Worm (Caenorhabditis elegans) whole organism, early embryonic: ENCODE data around the gene igcm-2.

Source experiments
- B0310.2 ChIP-seq: sonication (generic microtip); optimal IDR thresholded peaks from 2 replicates; lab custom pipeline; 2016; ENCODE audit warnings: mild to moderate bottlenecking, missing genetic modification characterization, missing compliant biosample characterization
- F13C5.2 ChIP-seq: sonication (generic microtip); optimal IDR thresholded peaks from 2 replicates; lab custom pipeline; 2017; ENCODE audit warnings: mild to moderate bottlenecking, missing genetic modification characterization, inconsistent platforms, missing compliant biosample characterization
- aly-1 ChIP-seq: sonication (generic microtip); optimal IDR thresholded peaks from 2 replicates; lab custom pipeline; 2016; ENCODE audit warnings: missing genetic modification characterization, missing compliant biosample characterization
- ama-1 ChIP-seq: fragments of 150-350 bp; optimal IDR thresholded peaks from 2 replicates; lab custom pipeline; 2014
- ceh-13 ChIP-seq: fragments of 200-800 bp; sonication (Bioruptor generic); optimal IDR thresholded peaks from 2 replicates; lab custom pipeline; 2018; ENCODE audit warnings: mild to moderate bottlenecking, missing genetic modification characterization, missing compliant biosample characterization
- ceh-36 ChIP-seq: sonication (generic microtip); optimal IDR thresholded peaks from 2 replicates; lab custom pipeline; 2016; ENCODE audit warnings: missing genetic modification characterization, inconsistent platforms, missing compliant biosample characterization
- ets-7 ChIP-seq: sonication (generic microtip); optimal IDR thresholded peaks from 2 replicates; lab custom pipeline; 2016; ENCODE audit warnings: missing genotype, missing genetic modification characterization, missing compliant biosample characterization
- flt-1 ChIP-seq: fragments of 200-800 bp; sonication (Bioruptor generic); IDR thresholded peaks from 2 replicates; pipeline ENCODE4 v1.3.6; 2022; ENCODE audit warnings: missing genetic modification characterization, missing compliant biosample characterization
- hmbx-1 ChIP-seq: sonication (generic microtip); optimal IDR thresholded peaks from 2 replicates; lab custom pipeline; 2016; ENCODE audit warnings: mild to moderate bottlenecking, missing genetic modification characterization, missing compliant biosample characterization
- hmg-4 ChIP-seq: fragments of 200-800 bp; sonication (Bioruptor generic); optimal IDR thresholded peaks from 2 replicates; lab custom pipeline; 2018; ENCODE audit warnings: mild to moderate bottlenecking, missing genetic modification characterization, missing compliant biosample characterization
- hnd-1 ChIP-seq: sonication (generic microtip); optimal IDR thresholded peaks from 2 replicates; lab custom pipeline; 2016; ENCODE audit warnings: missing genetic modification characterization, missing compliant biosample characterization
- pes-1 ChIP-seq: fragments of 200-800 bp; sonication (Bioruptor generic); IDR thresholded peaks from 2 replicates; pipeline ENCODE4 v1.3.6; 2022; ENCODE audit warnings: missing genetic modification reagents, missing genetic modification characterization, missing compliant biosample characterization
- scrt-1 ChIP-seq: fragments of 200-800 bp; sonication (Bioruptor generic); IDR thresholded peaks from 2 replicates; pipeline ENCODE4 v1.3.6; 2022; ENCODE audit warnings: missing genetic modification characterization, missing compliant biosample characterization
- sea-1 ChIP-seq: fragments of 200-800 bp; sonication (Bioruptor generic); conservative IDR thresholded peaks from 2 replicates; pipeline ENCODE4 v1.3.6; 2022; ENCODE audit warnings: missing genetic modification characterization, missing compliant biosample characterization
- tbx-11 ChIP-seq: fragments of 200-800 bp; sonication (Bioruptor generic); IDR thresholded peaks from 2 replicates; pipeline ENCODE4 v1.3.6; 2022; ENCODE audit warnings: missing genetic modification characterization, missing compliant biosample characterization
- tbx-37 ChIP-seq: fragments of 200-800 bp; sonication (Bioruptor generic); conservative IDR thresholded peaks from 2 replicates; pipeline ENCODE4 v1.3.6; 2022; ENCODE audit warnings: missing genetic modification reagents, missing genetic modification characterization, missing compliant biosample characterization
- tra-4 ChIP-seq: sonication (generic microtip); optimal IDR thresholded peaks from 2 replicates; lab custom pipeline; 2017; ENCODE audit warnings: missing genetic modification characterization, missing compliant biosample characterization

The igcm-2 gene

ce11 chrX:6391491-6391890 lies at the start of gene igcm-2:
Gene igcm-2, minus strand, starts transcription at chrX:6391591.
- TF ChIP-seq pes-1 = no peak
- no peak for TF ChIP-seq ceh-36 (tag; lab: Kevin White, UChicago)
- no peak for TF ChIP-seq tbx-37 (GFP tag; lab: Robert Waterston, UW)
- TF ChIP-seq B0310.2 (tag; lab: Kevin White, UChicago) = no peak
- no peak for TF ChIP-seq tbx-11 (GFP tag; lab: Robert Waterston, UW)
- no peak for TF ChIP-seq hmbx-1 (tag; lab: Kevin White, UChicago)
- no peak for TF ChIP-seq hmg-4
- no peak for TF ChIP-seq aly-1 (tag; lab: Kevin White, UChicago)
- no peak for TF ChIP-seq tra-4 (tag; lab: Kevin White, UChicago)
- TF ChIP-seq sea-1 (GFP tag; lab: Robert Waterston, UW) = no peak
- TF ChIP-seq flt-1 = no peak

ce11 chrX:6440464-6440863 lies 49.1 kb upstream of the igcm-2 start, which contains the start of gene K10C2.14:
Gene K10C2.14, minus strand, starts transcription at chrX:6440564.
- no peak for TF ChIP-seq ceh-36 (tag; lab: Kevin White, UChicago)
- TF ChIP-seq pes-1 = no peak
- TF ChIP-seq tbx-11 (GFP tag; lab: Robert Waterston, UW) = no peak
- no peak for TF ChIP-seq ama-1
- TF ChIP-seq scrt-1 = no peak
- no peak for TF ChIP-seq tbx-37 (GFP tag; lab: Robert Waterston, UW)
- no peak for TF ChIP-seq hmbx-1 (tag; lab: Kevin White, UChicago)
- no peak for TF ChIP-seq hnd-1
- no peak for TF ChIP-seq tra-4 (tag; lab: Kevin White, UChicago)
- TF ChIP-seq ets-7 (tag; lab: Kevin White, UChicago) = no peak
- TF ChIP-seq B0310.2 (tag; lab: Kevin White, UChicago) = no peak
- TF ChIP-seq aly-1 (tag; lab: Kevin White, UChicago) = no peak
- no peak for TF ChIP-seq sea-1 (GFP tag; lab: Robert Waterston, UW)
- TF ChIP-seq hmg-4 = no peak
- TF ChIP-seq F13C5.2 (tag; lab: Kevin White, UChicago) = no peak
- no peak for TF ChIP-seq ceh-13

ce11 chrX:6437545-6437944 lies 46.2 kb upstream of the igcm-2 start, which contains the start of gene K10C2.8:
Gene K10C2.8, minus strand, starts transcription at chrX:6437645.
- no peak for TF ChIP-seq tbx-37 (GFP tag; lab: Robert Waterston, UW)
- TF ChIP-seq B0310.2 (tag; lab: Kevin White, UChicago) = no peak
- TF ChIP-seq aly-1 (tag; lab: Kevin White, UChicago) = no peak

- TF ChIP-seq F13C5.2 (tag; lab: Kevin White, UChicago) = no peak
- no peak for TF ChIP-seq scrt-1
- no peak for TF ChIP-seq ama-1
- TF ChIP-seq ceh-13 = no peak
- no peak for TF ChIP-seq sea-1 (GFP tag; lab: Robert Waterston, UW)
- no peak for TF ChIP-seq hmbx-1 (tag; lab: Kevin White, UChicago)
- TF ChIP-seq tbx-37 (GFP tag; lab: Robert Waterston, UW) = no peak
These were observed 44.4 kb upstream of the igcm-2 start for ce11 chrX:6435812-6436211.

ce11 chrX:6433688-6434087 lies 42.3 kb upstream of the igcm-2 start, which contains the start of gene K10C2.2:
Gene K10C2.2, minus strand, starts transcription at chrX:6433788.
- TF ChIP-seq tra-4 (tag; lab: Kevin White, UChicago) (no peak), B0310.2 (tag; lab: Kevin White, UChicago) (no peak)

- TF ChIP-seq hmbx-1 (tag; lab: Kevin White, UChicago) (no peak), hnd-1 (no peak), tbx-11 (GFP tag; lab: Robert Waterston, UW) (no peak), scrt-1 (no peak), ama-1 (no peak), sea-1 (GFP tag; lab: Robert Waterston, UW) (no peak)
These were observed 39.1 kb upstream of the igcm-2 start, which contains the start of gene ctsa-2 for ce11 chrX:6430510-6430909. Gene ctsa-2, minus strand, starts transcription at chrX:6430610.

ce11 chrX:6429552-6429951 lies 38.2 kb upstream of the igcm-2 start:
- no peak for TF ChIP-seq ets-7 (tag; lab: Kevin White, UChicago)
- no peak for TF ChIP-seq ceh-36 (tag; lab: Kevin White, UChicago)
- no peak for TF ChIP-seq hnd-1
- TF ChIP-seq tra-4 (tag; lab: Kevin White, UChicago) = no peak
- TF ChIP-seq hmbx-1 (tag; lab: Kevin White, UChicago) = no peak
- no peak for TF ChIP-seq hmg-4
- no peak for TF ChIP-seq tbx-11 (GFP tag; lab: Robert Waterston, UW)
- TF ChIP-seq F13C5.2 (tag; lab: Kevin White, UChicago) = no peak
- TF ChIP-seq scrt-1 = no peak
- no peak for TF ChIP-seq flt-1
- TF ChIP-seq ama-1 = no peak
- TF ChIP-seq sea-1 (GFP tag; lab: Robert Waterston, UW) = no peak
- TF ChIP-seq aly-1 (tag; lab: Kevin White, UChicago) = no peak
- no peak for TF ChIP-seq B0310.2 (tag; lab: Kevin White, UChicago)
- TF ChIP-seq pes-1 = no peak
- no peak for TF ChIP-seq ceh-13
- TF ChIP-seq tbx-37 (GFP tag; lab: Robert Waterston, UW) = no peak

- TF ChIP-seq scrt-1 = no peak
- no peak for TF ChIP-seq ets-7 (tag; lab: Kevin White, UChicago)
- TF ChIP-seq tra-4 (tag; lab: Kevin White, UChicago) = no peak
- no peak for TF ChIP-seq pes-1
- TF ChIP-seq tbx-11 (GFP tag; lab: Robert Waterston, UW) = no peak
- TF ChIP-seq ceh-36 (tag; lab: Kevin White, UChicago) = no peak
- no peak for TF ChIP-seq B0310.2 (tag; lab: Kevin White, UChicago)
- TF ChIP-seq flt-1 = no peak
- TF ChIP-seq ceh-13 = no peak
- TF ChIP-seq F13C5.2 (tag; lab: Kevin White, UChicago) = no peak
These were observed 35.8 kb upstream of the igcm-2 start for ce11 chrX:6427147-6427546.
